Fruit fly (Drosophila melanogaster) whole organism, embryonic: ENCODE measurements around the gene Rack1.
A peak's percentile ranks its signal among the peaks of the same experiment; 100 is the strongest.

ENCODE experiments used
- B-H1 ChIP-seq: fragments of 200-800 bp; sonication (Bioruptor generic); IDR thresholded peaks from 3 replicates; pipeline ENCODE4 v1.3.6; 2022; ENCODE audit warnings: missing biosample characterization, missing genetic modification characterization
- CG1024 ChIP-seq: fragments of 200-800 bp; sonication (Bioruptor generic); IDR thresholded peaks from 2 replicates; pipeline ENCODE4 v1.3.6; 2022; ENCODE audit warnings: missing biosample characterization, missing genetic modification characterization
- CG10654 ChIP-seq: fragments of 200-800 bp; sonication (Bioruptor generic); optimal IDR thresholded peaks from 2 replicates; lab custom pipeline; 2016; ENCODE audit warnings: missing biosample characterization, missing genetic modification characterization
- CG11093 ChIP-seq: fragments of 200-800 bp; sonication (Bioruptor generic); IDR thresholded peaks from 3 replicates; pipeline ENCODE4 v1.3.6; 2022; ENCODE audit warnings: missing biosample characterization, missing genetic modification characterization
- CG11560 ChIP-seq: fragments of 200-800 bp; sonication (Bioruptor generic); IDR thresholded peaks from 3 replicates; pipeline ENCODE4 v1.3.6; 2022; ENCODE audit warnings: missing biosample characterization, missing genetic modification characterization
- CG1233 ChIP-seq: fragments of 200-800 bp; sonication (Bioruptor generic); optimal IDR thresholded peaks from 4 replicates; lab custom pipeline; 2018; ENCODE audit warnings: missing biosample characterization, mild to moderate bottlenecking, missing genetic modification characterization
- CG13894 ChIP-seq: fragments of 200-800 bp; sonication (Bioruptor generic); optimal IDR thresholded peaks from 3 replicates; lab custom pipeline; 2018; ENCODE audit warnings: missing biosample characterization, mild to moderate bottlenecking, missing genetic modification characterization, moderate library complexity
- CG30431 ChIP-seq: fragments of 200-800 bp; sonication (Bioruptor generic); optimal IDR thresholded peaks from 2 replicates; lab custom pipeline; 2017; ENCODE audit warnings: missing biosample characterization, missing genetic modification characterization
- CG33557 ChIP-seq: fragments of 200-800 bp; sonication (Bioruptor generic); optimal IDR thresholded peaks from 2 replicates; lab custom pipeline; 2019; ENCODE audit warnings: missing biosample characterization, mild to moderate bottlenecking, missing genetic modification characterization, moderate library complexity
- CG4854 ChIP-seq: fragments of 200-800 bp; sonication (Bioruptor generic); optimal IDR thresholded peaks from 2 replicates; lab custom pipeline; 2016; ENCODE audit warnings: missing biosample characterization, missing genetic modification characterization, inconsistent platforms
- CG5953 ChIP-seq: fragments of 200-800 bp; sonication (Bioruptor generic); IDR thresholded peaks from 2 replicates; pipeline ENCODE4 v1.3.6; 2022; ENCODE audit warnings: missing biosample characterization, missing genetic modification characterization
- CG6254 ChIP-seq: fragments of 200-800 bp; sonication (Bioruptor generic); optimal IDR thresholded peaks from 3 replicates; lab custom pipeline; 2017; ENCODE audit warnings: mild to moderate bottlenecking, missing biosample characterization, missing genetic modification reagents, missing genetic modification characterization
- CG6765 ChIP-seq: fragments of 200-800 bp; sonication (Bioruptor generic); optimal IDR thresholded peaks from 3 replicates; lab custom pipeline; 2017; ENCODE audit warnings: missing biosample characterization, mild to moderate bottlenecking, missing genetic modification characterization
- CG8765 ChIP-seq: fragments of 200-800 bp; sonication (Bioruptor generic); IDR thresholded peaks from 2 replicates; pipeline ENCODE4 v1.3.6; 2022; ENCODE audit warnings: missing biosample characterization, missing genetic modification characterization
- CG9932 ChIP-seq: fragments of 200-800 bp; sonication (Bioruptor generic); IDR thresholded peaks from 2 replicates; pipeline ENCODE4 v1.3.6; 2022; ENCODE audit warnings: missing biosample characterization, missing genetic modification characterization
- Drgx ChIP-seq: fragments of 200-800 bp; sonication (Bioruptor generic); IDR thresholded peaks from 2 replicates; pipeline ENCODE4 v1.3.6; 2022; ENCODE audit warnings: missing biosample characterization, missing genetic modification characterization
- Fer1 ChIP-seq: fragments of 200-800 bp; sonication (Bioruptor generic); optimal IDR thresholded peaks from 2 replicates; lab custom pipeline; 2017; ENCODE audit warnings: missing biosample characterization, mild to moderate bottlenecking, missing genetic modification characterization
- HLH3B ChIP-seq: fragments of 200-800 bp; sonication (Bioruptor generic); IDR thresholded peaks from 2 replicates; pipeline ENCODE4 v1.3.6; 2022; ENCODE audit warnings: missing biosample characterization, missing genetic modification characterization
- HLH4C ChIP-seq: fragments of 200-800 bp; sonication (Bioruptor generic); IDR thresholded peaks from 3 replicates; pipeline ENCODE4 v1.3.6; 2022; ENCODE audit warnings: missing biosample characterization, missing genetic modification characterization; ENCODE audit not compliant: partially characterized antibody
- HLH54F ChIP-seq: fragments of 200-800 bp; sonication (Bioruptor generic); optimal IDR thresholded peaks from 3 replicates; lab custom pipeline; 2016; ENCODE audit warnings: missing biosample characterization, missing genetic modification characterization
- HmgD ChIP-seq: fragments of 200-800 bp; sonication (Bioruptor generic); optimal IDR thresholded peaks from 3 replicates; lab custom pipeline; 2016; ENCODE audit warnings: missing biosample characterization, missing genetic modification characterization
- Hr51 ChIP-seq, 2 experiments: fragments of 200-800 bp; sonication (Bioruptor generic); optimal IDR thresholded peaks; 2 replicates in 1 of 2; 3 replicates in 1 of 2; lab custom pipeline; 2016 to 2018; ENCODE audit warnings: missing biosample characterization in 2 of 2, missing genetic modification characterization in 2 of 2, mild to moderate bottlenecking in 1 of 2, moderate library complexity in 1 of 2
- Lhr ChIP-seq: fragments of 200-800 bp; sonication (Bioruptor generic); optimal IDR thresholded peaks from 3 replicates; lab custom pipeline; 2017; ENCODE audit warnings: mild to moderate bottlenecking, missing biosample characterization, missing genetic modification reagents, missing genetic modification characterization
- Meics ChIP-seq: fragments of 200-800 bp; sonication (Bioruptor generic); optimal IDR thresholded peaks from 2 replicates; lab custom pipeline; 2017; ENCODE audit warnings: missing biosample characterization, mild to moderate bottlenecking, missing genetic modification characterization
- Poxn ChIP-seq: fragments of 200-800 bp; sonication (Bioruptor generic); IDR thresholded peaks from 2 replicates; pipeline ENCODE4 v1.3.6; 2022; ENCODE audit warnings: missing biosample characterization, missing genetic modification characterization
- Sox102F ChIP-seq: fragments of 200-800 bp; sonication (Bioruptor generic); optimal IDR thresholded peaks from 2 replicates; lab custom pipeline; 2018; ENCODE audit warnings: missing biosample characterization, mild to moderate bottlenecking, missing genetic modification characterization, moderate library complexity
- Vsx1 ChIP-seq: fragments of 200-800 bp; sonication (Bioruptor generic); optimal IDR thresholded peaks from 2 replicates; lab custom pipeline; 2017; ENCODE audit warnings: missing biosample characterization, mild to moderate bottlenecking, missing genetic modification characterization, missing genetic modification reagents
- ap ChIP-seq: fragments of 200-800 bp; sonication (Bioruptor generic); IDR thresholded peaks from 2 replicates; pipeline ENCODE4 v1.3.6; 2022; ENCODE audit warnings: missing biosample characterization, missing genetic modification characterization
- ara ChIP-seq: fragments of 200-800 bp; sonication (Bioruptor generic); IDR thresholded peaks from 2 replicates; pipeline ENCODE4 v1.3.6; 2022; ENCODE audit warnings: missing biosample characterization, missing genetic modification characterization
- corto ChIP-seq: fragments of 200-800 bp; sonication (Bioruptor generic); optimal IDR thresholded peaks from 2 replicates; lab custom pipeline; 2016; ENCODE audit warnings: missing biosample characterization, mild to moderate bottlenecking, missing genetic modification characterization, moderate library complexity
- dmrt99B ChIP-seq: fragments of 200-800 bp; sonication (Bioruptor generic); optimal IDR thresholded peaks from 2 replicates; lab custom pipeline; 2018; ENCODE audit warnings: missing biosample characterization, mild to moderate bottlenecking, missing genetic modification characterization, moderate library complexity
- fu2 ChIP-seq: fragments of 200-800 bp; sonication (Bioruptor generic); optimal IDR thresholded peaks from 2 replicates; lab custom pipeline; 2016; ENCODE audit warnings: missing biosample characterization, missing genetic modification characterization
- grn ChIP-seq: fragments of 200-800 bp; sonication (Bioruptor generic); optimal IDR thresholded peaks from 3 replicates; lab custom pipeline; 2017; ENCODE audit warnings: missing biosample characterization, missing genetic modification characterization
- lmd ChIP-seq: fragments of 200-800 bp; sonication (Bioruptor generic); IDR thresholded peaks from 2 replicates; pipeline ENCODE4 v1.3.6; 2022; ENCODE audit warnings: missing biosample characterization, missing genetic modification characterization
- nerfin-2 ChIP-seq: fragments of 200-800 bp; sonication (Bioruptor generic); IDR thresholded peaks from 2 replicates; pipeline ENCODE4 v1.3.6; 2022; ENCODE audit warnings: missing biosample characterization, missing genetic modification characterization; ENCODE audit not compliant: partially characterized antibody
- nmo ChIP-seq: fragments of 200-800 bp; sonication (Bioruptor generic); optimal IDR thresholded peaks from 2 replicates; lab custom pipeline; 2018; ENCODE audit warnings: missing biosample characterization, mild to moderate bottlenecking, missing genetic modification characterization, moderate library complexity
- pros ChIP-seq: fragments of 200-800 bp; sonication (Bioruptor generic); optimal IDR thresholded peaks from 3 replicates; lab custom pipeline; 2019; ENCODE audit warnings: missing biosample characterization, mild to moderate bottlenecking, missing genetic modification characterization, moderate library complexity
- psq ChIP-seq: fragments of 200-800 bp; sonication (Bioruptor generic); optimal IDR thresholded peaks from 2 replicates; lab custom pipeline; 2017; ENCODE audit warnings: missing biosample characterization, missing genetic modification characterization
- repo ChIP-seq: fragments of 200-800 bp; sonication (Bioruptor generic); optimal IDR thresholded peaks from 2 replicates; lab custom pipeline; 2016; ENCODE audit warnings: missing biosample characterization, missing genetic modification characterization
- sd ChIP-seq: fragments of 200-800 bp; sonication (Bioruptor generic); optimal IDR thresholded peaks from 3 replicates; lab custom pipeline; 2018; ENCODE audit warnings: missing biosample characterization, mild to moderate bottlenecking, missing genetic modification characterization, moderate library complexity
- sens-2 ChIP-seq: fragments of 200-800 bp; sonication (Bioruptor generic); IDR thresholded peaks from 2 replicates; pipeline ENCODE4 v1.3.6; 2022; ENCODE audit warnings: missing biosample characterization, missing genetic modification characterization
- sim ChIP-seq: fragments of 200-800 bp; sonication (Bioruptor generic); IDR thresholded peaks from 2 replicates; pipeline ENCODE4 v1.3.6; 2022; ENCODE audit warnings: missing biosample characterization, missing genetic modification characterization
- so ChIP-seq: fragments of 200-800 bp; sonication (Bioruptor generic); IDR thresholded peaks from 3 replicates; pipeline ENCODE4 v1.3.6; 2022; ENCODE audit warnings: missing biosample characterization, missing genetic modification characterization
- ssp ChIP-seq: fragments of 200-800 bp; sonication (Bioruptor generic); IDR thresholded peaks from 2 replicates; pipeline ENCODE4 v1.3.6; 2022; ENCODE audit warnings: missing biosample characterization, missing genetic modification characterization
- tgo ChIP-seq: fragments of 200-800 bp; sonication (Bioruptor generic); IDR thresholded peaks from 3 replicates; pipeline ENCODE4 v1.3.6; 2022; ENCODE audit warnings: missing biosample characterization, missing genetic modification characterization
- ttk ChIP-seq: fragments of 200-800 bp; sonication (Bioruptor generic); IDR thresholded peaks from 2 replicates; pipeline ENCODE4 v2.1.2; 2022; ENCODE audit warnings: missing biosample characterization, missing genetic modification characterization
- tx ChIP-seq: fragments of 200-800 bp; sonication (Bioruptor generic); optimal IDR thresholded peaks from 2 replicates; lab custom pipeline; 2016; ENCODE audit warnings: missing biosample characterization, missing genetic modification characterization
- unc-4 ChIP-seq: fragments of 200-800 bp; sonication (Bioruptor generic); IDR thresholded peaks from 2 replicates; pipeline ENCODE4 v1.3.6; 2022; ENCODE audit warnings: missing biosample characterization, missing genetic modification characterization; ENCODE audit not compliant: partially characterized antibody

Rack1 gene

dm6 chr2L:7827045-7828004, at the start of gene Rack1, which contains the start of gene mts (continued):
- TF ChIP-seq dmrt99B (tag; lab: Kevin White, UChicago): no peak
- peak; percentile 84 for TF ChIP-seq HLH3B
- TF ChIP-seq Fer1 (GFP tag; lab: Kevin White, UChicago): peak; percentile 90
- TF ChIP-seq so (GFP tag; lab: Robert Waterston, UW): peak; percentile 82; the same call in 2 of the 3 replicates
- peak; percentile 32 for TF ChIP-seq pros (GFP tag; lab: Kevin White, UChicago)
- peak; percentile 72 for TF ChIP-seq Lhr (GFP tag; lab: Kevin White, UChicago)
- peak; percentile 57 for TF ChIP-seq psq (GFP tag; lab: Kevin White, UChicago)
- 0 out of 2 replicates have a peak, but pooled peaks have one; percentile 16 for TF ChIP-seq Poxn
- no peak; the same call in 1 of the 3 replicates for TF ChIP-seq CG11560
- TF ChIP-seq grn: peak; percentile 29
- peak; percentile 93 for TF ChIP-seq Meics (GFP tag; lab: Kevin White, UChicago)
- TF ChIP-seq CG9932 (GFP tag; lab: Robert Waterston, UW): peak; percentile 86
- TF ChIP-seq B-H1: peak; percentile 54; the same call in 2 of the 3 replicates
- no peak for TF ChIP-seq CG11093 (GFP tag; lab: Robert Waterston, UW)
- peak; percentile 83 for TF ChIP-seq Vsx1 (GFP tag; lab: Kevin White, UChicago)
- TF ChIP-seq nerfin-2 (GFP tag; lab: Robert Waterston, UW): no peak
- TF ChIP-seq lmd (GFP tag; lab: Robert Waterston, UW): peak; percentile 60
- TF ChIP-seq HLH54F (GFP tag; lab: Kevin White, UChicago): peak; percentile 75
- peak; percentile 85 for TF ChIP-seq CG6254 (GFP tag; lab: Kevin White, UChicago)
- peak; percentile 56 for TF ChIP-seq nmo
- peak; percentile 64 for TF ChIP-seq ara (GFP tag; lab: Robert Waterston, UW)
- peak; percentile 37 for TF ChIP-seq corto (GFP tag; lab: Kevin White, UChicago)
- peak; percentile 80 for TF ChIP-seq CG13894 (tag; lab: Kevin White, UChicago)
- peak; percentile 55 for TF ChIP-seq HLH4C
- peak; percentile 68 for TF ChIP-seq repo (GFP tag; lab: Kevin White, UChicago)
- TF ChIP-seq ap (GFP tag; lab: Robert Waterston, UW): peak; percentile 74; the same call in 1 of the 2 replicates
- TF ChIP-seq fu2 (GFP tag; lab: Kevin White, UChicago): peak; percentile 72
- peak; percentile 50; the same call in 1 of the 2 replicates for TF ChIP-seq Drgx (GFP tag; lab: Robert Waterston, UW)
- TF ChIP-seq ttk (GFP tag; lab: Robert Waterston, UW): peak; percentile 69
- peak; percentile 53 for TF ChIP-seq unc-4 (GFP tag; lab: Robert Waterston, UW)
- peak; percentile 56 for TF ChIP-seq Sox102F (GFP tag; lab: Kevin White, UChicago)
- TF ChIP-seq sens-2: peak; percentile 81
- TF ChIP-seq sim (GFP tag; lab: Robert Waterston, UW): peak; percentile 77
- no peak for TF ChIP-seq sd (tag; lab: Kevin White, UChicago)
- peak; percentile 69 for TF ChIP-seq CG5953 (GFP tag; lab: Robert Waterston, UW)
- TF ChIP-seq CG33557 (GFP tag; lab: Kevin White, UChicago): peak; percentile 62
- no peak for TF ChIP-seq tx (GFP tag; lab: Kevin White, UChicago)
- TF ChIP-seq CG30431 (GFP tag; lab: Kevin White, UChicago): peak; percentile 71
- TF ChIP-seq CG6765 (GFP tag; lab: Kevin White, UChicago): peak; percentile 94
- TF ChIP-seq CG10654 (GFP tag; lab: Kevin White, UChicago): peak; percentile 70
- TF ChIP-seq CG4854 (GFP tag; lab: Kevin White, UChicago): peak; percentile 60
- TF ChIP-seq ssp (GFP tag; lab: Robert Waterston, UW): peak; percentile 61
- TF ChIP-seq CG1024 (GFP tag; lab: Robert Waterston, UW): peak; percentile 56; the same call in 1 of the 2 replicates
- no peak; the same call in 1 of the 2 replicates for TF ChIP-seq CG8765 (GFP tag; lab: Robert Waterston, UW)
- TF ChIP-seq tgo: peak; percentile 67
- no peak for TF ChIP-seq HmgD (GFP tag; lab: Kevin White, UChicago)
- peak; percentile 92 for TF ChIP-seq CG1233 (GFP tag; lab: Kevin White, UChicago)
- peak; percentile 67 to 76 for TF ChIP-seq Hr51 (GFP tag; optimal IDR thresholded peaks at IDR 0.05; lab: Kevin White, UChicago)
